Worm (Caenorhabditis elegans) whole organism, L2 larva: ENCODE results near the gene pkd-2.

Source experiments
- Y55F3AM.14 ChIP-seq: fragments of 200-800 bp; sonication (Bioruptor generic); optimal IDR thresholded peaks from 2 replicates; lab custom pipeline; 2018; ENCODE audit warnings: mild to moderate bottlenecking, missing genetic modification characterization, missing compliant biosample characterization
- lsy-2 ChIP-seq, 2 experiments: fragments of 150-350 bp in 1 of 2; sonication (generic microtip) in 1 of 2; optimal IDR thresholded peaks; 2 replicates each; lab custom pipeline; 2014 to 2017; ENCODE audit warnings: missing biosample characterization in 2 of 2, missing genetic modification characterization in 2 of 2
- mdl-1 ChIP-seq, 2 experiments: fragments of 150-350 bp in 1 of 2; sonication (generic microtip) in 1 of 2; optimal IDR thresholded peaks; 2 replicates each; lab custom pipeline; 2017; ENCODE audit warnings: missing biosample characterization in 2 of 2, missing genetic modification characterization in 2 of 2
- nhr-12 ChIP-seq: fragments of 150-350 bp; optimal IDR thresholded peaks from 2 replicates; lab custom pipeline; 2014; ENCODE audit warnings: missing biosample characterization, missing genetic modification characterization
- skn-1 ChIP-seq: sonication (generic microtip); optimal IDR thresholded peaks from 2 replicates; lab custom pipeline; 2017; ENCODE audit warnings: missing biosample characterization, missing genetic modification characterization
- ztf-4 ChIP-seq: fragments of 150-350 bp; optimal IDR thresholded peaks from 2 replicates; lab custom pipeline; 2014; ENCODE audit warnings: missing biosample characterization, missing genetic modification characterization

DNA sequence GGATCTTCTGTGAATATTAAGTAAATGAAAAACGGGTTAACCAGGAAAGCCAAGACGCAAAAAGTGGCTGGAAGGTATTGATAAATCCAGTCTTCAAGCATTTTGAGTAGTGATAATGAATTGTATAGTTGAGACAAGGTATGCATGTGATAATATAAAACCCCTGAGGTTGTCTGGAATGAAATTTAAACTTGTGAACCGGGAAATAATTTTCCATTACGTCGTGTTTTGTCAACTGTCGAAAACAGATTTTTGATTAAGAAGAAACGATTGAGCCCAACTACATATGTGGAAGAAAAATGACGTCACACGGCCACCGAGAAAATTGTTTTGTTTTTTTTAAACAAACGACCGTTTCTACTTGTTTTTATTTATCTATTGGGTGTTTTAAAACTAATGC lies 17.4 kb upstream of the pkd-2 start, which contains the start of gene srj-42:
- TF ChIP-seq lsy-2 (tag; optimal IDR thresholded peaks at IDR 0.05; lab: Kevin White, UChicago) (no peak), ztf-4 (tag; lab: Kevin White, UChicago) (no peak), nhr-12 (no peak), skn-1 (tag; lab: Kevin White, UChicago) (no peak), Y55F3AM.14 (GFP tag; lab: Kevin White, UChicago) (no peak), mdl-1 (tag; optimal IDR thresholded peaks at IDR 0.05; lab: Kevin White, UChicago) (no peak)
